Worm (Caenorhabditis elegans) whole organism, L2 larva: Measurements from ENCODE around the gene ebax-1.

Experiments
- F13H6.1 ChIP-seq: sonication (generic microtip); optimal IDR thresholded peaks from 2 replicates; lab custom pipeline; 2016; ENCODE audit warnings: missing genetic modification characterization, missing compliant biosample characterization
- aly-2 ChIP-seq: fragments of 150-350 bp; optimal IDR thresholded peaks from 2 replicates; lab custom pipeline; 2014; ENCODE audit warnings: missing biosample characterization, missing genetic modification characterization
- nhr-237 ChIP-seq: fragments of 150-350 bp; optimal IDR thresholded peaks from 2 replicates; lab custom pipeline; 2014; ENCODE audit warnings: missing biosample characterization, missing genetic modification characterization
- skn-1 ChIP-seq: sonication (generic microtip); optimal IDR thresholded peaks from 2 replicates; lab custom pipeline; 2017; ENCODE audit warnings: missing biosample characterization, missing genetic modification characterization
- ztf-4 ChIP-seq: fragments of 150-350 bp; optimal IDR thresholded peaks from 2 replicates; lab custom pipeline; 2014; ENCODE audit warnings: missing biosample characterization, missing genetic modification characterization

DNA sequence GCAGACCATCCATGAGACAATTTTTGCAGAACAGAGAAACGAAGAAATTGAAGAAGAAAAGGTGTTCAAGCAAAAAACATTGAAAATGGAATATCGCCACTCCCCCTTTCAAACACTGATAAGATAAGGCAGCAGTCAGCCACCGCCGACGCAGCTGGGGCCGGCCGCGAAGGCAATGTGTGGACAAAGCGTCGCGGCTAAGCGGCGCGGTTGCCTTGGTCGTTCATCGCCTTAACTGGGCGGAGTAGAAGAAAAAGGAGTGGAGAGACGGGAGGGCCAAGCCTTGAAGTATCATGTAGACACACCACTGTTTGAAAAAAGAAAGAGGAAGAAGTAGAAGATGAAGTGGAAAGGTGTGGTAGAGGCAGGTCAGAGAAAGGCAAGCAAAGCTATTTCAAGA is 44.2 kb downstream of the ebax-1 start:
- TF ChIP-seq skn-1 (tag; lab: Kevin White, UChicago) = no peak
- TF ChIP-seq ztf-4 (tag; lab: Kevin White, UChicago) = no peak
- TF ChIP-seq nhr-237 (tag; lab: Kevin White, UChicago) = no peak
- peak; percentile 25 for TF ChIP-seq F13H6.1 (tag; lab: Kevin White, UChicago)
- TF ChIP-seq aly-2 (tag; lab: Kevin White, UChicago) = no peak
